Fruit fly (Drosophila melanogaster) whole organism, embryonic: ENCODE results near the gene CG42854.

ENCODE experiments used
- CG15269 ChIP-seq: fragments of 200-800 bp; sonication (Bioruptor generic); optimal IDR thresholded peaks from 2 replicates; lab custom pipeline; 2018; ENCODE audit warnings: missing biosample characterization, mild to moderate bottlenecking, missing genetic modification characterization, moderate library complexity
- CG2889 ChIP-seq: fragments of 200-800 bp; sonication (Bioruptor generic); IDR thresholded peaks from 3 replicates; pipeline ENCODE4 v1.3.6; 2022; ENCODE audit warnings: missing biosample characterization, missing genetic modification characterization
- CG3281 ChIP-seq: fragments of 200-800 bp; sonication (Bioruptor generic); optimal IDR thresholded peaks from 3 replicates; lab custom pipeline; 2017; ENCODE audit warnings: missing biosample characterization, mild to moderate bottlenecking, missing genetic modification characterization
- CG6654 ChIP-seq: fragments of 200-800 bp; sonication (Bioruptor generic); optimal IDR thresholded peaks from 2 replicates; lab custom pipeline; 2017; ENCODE audit warnings: missing biosample characterization, mild to moderate bottlenecking, missing genetic modification characterization
- CG8281 ChIP-seq: fragments of 200-800 bp; sonication (Bioruptor generic); optimal IDR thresholded peaks from 2 replicates; lab custom pipeline; 2018; ENCODE audit warnings: missing biosample characterization, mild to moderate bottlenecking, missing genetic modification characterization, moderate library complexity
- GATAe ChIP-seq: fragments of 200-800 bp; sonication (Bioruptor generic); conservative IDR thresholded peaks from 2 replicates; pipeline ENCODE4 v1.3.6; 2022; ENCODE audit warnings: missing biosample characterization, missing genetic modification characterization
- disco-r ChIP-seq: fragments of 200-800 bp; sonication (Bioruptor generic); optimal IDR thresholded peaks from 2 replicates; lab custom pipeline; 2016; ENCODE audit warnings: missing biosample characterization, missing genetic modification characterization
- fd3F ChIP-seq: fragments of 200-800 bp; sonication (Bioruptor generic); optimal IDR thresholded peaks from 2 replicates; lab custom pipeline; 2018; ENCODE audit warnings: missing biosample characterization, mild to moderate bottlenecking, missing genetic modification characterization, moderate library complexity
- mld ChIP-seq: fragments of 200-800 bp; sonication (Bioruptor generic); IDR thresholded peaks from 3 replicates; pipeline ENCODE4 v1.3.6; 2022; ENCODE audit warnings: missing biosample characterization, missing genetic modification characterization; ENCODE audit not compliant: partially characterized antibody
- pum ChIP-seq: fragments of 200-800 bp; sonication (Bioruptor generic); optimal IDR thresholded peaks from 2 replicates; lab custom pipeline; 2016; ENCODE audit warnings: missing biosample characterization, missing genetic modification characterization

CG42854 gene

DNA sequence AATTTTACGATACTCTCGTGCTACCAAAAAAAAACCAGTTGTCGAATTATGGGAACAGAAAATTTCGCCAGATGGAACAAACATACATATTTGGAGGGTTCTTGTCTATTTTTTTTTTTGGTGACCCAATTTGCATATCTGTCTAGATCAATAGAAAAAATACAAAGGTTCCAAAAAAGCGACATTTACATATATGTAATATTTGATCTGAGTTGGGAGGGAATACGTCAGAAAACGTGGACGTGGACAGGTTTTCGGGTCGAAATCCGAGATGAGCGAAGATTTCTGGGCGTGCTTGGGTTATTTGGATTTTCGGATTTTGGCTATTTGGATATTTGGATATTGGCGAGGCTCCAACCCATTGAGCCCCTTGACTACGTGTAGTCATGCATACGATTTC, 41.8 kb downstream of the CG42854 start (continued):
- TF ChIP-seq disco-r (GFP tag; lab: Kevin White, UChicago): no peak
- no peak for TF ChIP-seq GATAe
- TF ChIP-seq, all 482 proteins: peak for 3

DNA sequence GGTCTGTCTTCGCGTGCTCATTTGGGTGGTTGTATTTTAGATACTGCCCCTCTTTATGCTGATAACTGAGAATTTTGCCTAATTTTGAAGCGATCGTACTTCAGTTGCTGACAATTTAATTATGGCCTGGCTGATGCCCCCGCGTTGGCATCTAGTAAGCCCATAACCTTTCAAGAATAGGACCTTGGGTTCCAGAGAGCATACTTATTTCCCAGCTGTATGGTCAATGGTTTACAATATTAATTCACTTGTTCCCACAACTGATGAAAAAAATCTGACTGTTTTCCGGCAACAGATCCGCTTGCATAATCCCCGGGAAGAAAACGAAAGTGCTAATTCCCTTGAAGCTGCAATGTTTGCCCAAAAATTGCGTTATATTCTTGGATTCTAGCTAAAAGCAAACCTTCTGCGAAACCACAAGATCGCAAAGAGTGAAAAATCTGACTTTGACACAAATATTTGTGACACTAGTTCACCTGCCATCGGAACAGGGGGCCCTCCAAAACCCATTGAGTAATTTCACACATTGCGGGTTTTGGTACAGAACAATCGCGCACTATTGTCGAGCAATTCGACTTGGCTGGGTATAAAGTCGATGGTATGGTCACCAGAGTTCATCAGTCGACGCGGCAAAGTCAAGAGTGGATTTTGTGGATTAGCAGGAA, 44.2 kb downstream of the CG42854 start, which contains the start of the genes TTLL1A and CG5070:
Gene TTLL1A, minus strand, starts transcription at position 101 of the 665 bp plus-strand sequence.
Gene CG5070, plus strand, starts transcription at position 615 of the 665 bp plus-strand sequence.
- no peak for TF ChIP-seq mld (GFP tag; lab: Robert Waterston, UW)
- no peak for TF ChIP-seq fd3F (GFP tag; lab: Kevin White, UChicago)
- no peak for TF ChIP-seq CG2889
- no peak for TF ChIP-seq CG15269
- TF ChIP-seq CG3281 (GFP tag; lab: Kevin White, UChicago): no peak
- TF ChIP-seq pum (GFP tag; lab: Kevin White, UChicago): no peak
- no peak for TF ChIP-seq CG6654 (GFP tag; lab: Kevin White, UChicago)
- TF ChIP-seq CG8281: no peak
